Comparison of ENCODE assay signal across 3 worm cellular contexts in genomic region chrX:8608756-8609155, ce11.
TF ChIP-seq lines count a peak whose summit lies in the region.

No protein-coding gene starts in this region.

TF ChIP-seq in whole organism, L1 larva, 84 proteins besides CTCF, POLR2A, EP300 and RAD21 (continued from another document):
- peak; percentile 62 for TF ChIP-seq nhr-19 (GFP tag; conservative IDR thresholded peaks at IDR 0.05; lab: Robert Waterston, UW)
- TF ChIP-seq unc-86 (tag; optimal IDR thresholded peaks at IDR 0.05; lab: Kevin White, UChicago), result no peak
- peak; percentile 54 for TF ChIP-seq nhr-20 (tag; optimal IDR thresholded peaks at IDR 0.05; lab: Kevin White, UChicago)
- peak; percentile 14 for TF ChIP-seq lir-3 (tag; optimal IDR thresholded peaks at IDR 0.05; lab: Kevin White, UChicago; ENCODE audit: poor library complexity)
- TF ChIP-seq ceh-8 (GFP tag; optimal IDR thresholded peaks at IDR 0.05; lab: Kevin White, UChicago), result no peak
- no peak for TF ChIP-seq ama-1 (optimal IDR thresholded peaks at IDR 0.05; lab: Kevin White, UChicago)
- no peak for TF ChIP-seq unc-98 (GFP tag; IDR thresholded peaks at IDR 0.05; lab: Robert Waterston, UW)
- TF ChIP-seq elt-3 (tag; optimal IDR thresholded peaks at IDR 0.05; lab: Kevin White, UChicago), result peak in 2 of 6 experiments; percentile 10
- no peak for TF ChIP-seq mef-2 (tag; optimal IDR thresholded peaks at IDR 0.05; lab: Kevin White, UChicago)
- TF ChIP-seq C04F5.9 (tag; optimal IDR thresholded peaks at IDR 0.05; lab: Kevin White, UChicago), result no peak
- no peak for TF ChIP-seq nhr-11 (tag; optimal IDR thresholded peaks at IDR 0.05; lab: Kevin White, UChicago)
- TF ChIP-seq dpl-1 (GFP tag; optimal IDR thresholded peaks at IDR 0.05; lab: Kevin White, UChicago), result no peak
- TF ChIP-seq lin-15B (tag; optimal IDR thresholded peaks at IDR 0.05; lab: Kevin White, UChicago), result no peak
- TF ChIP-seq tbx-2 (tag; optimal IDR thresholded peaks at IDR 0.05; lab: Kevin White, UChicago), result peak; percentile 44
- TF ChIP-seq ztf-4 (tag; optimal IDR thresholded peaks at IDR 0.05; lab: Kevin White, UChicago), result no peak
- TF ChIP-seq F16B12.6 (tag; optimal IDR thresholded peaks at IDR 0.05; lab: Kevin White, UChicago), result no peak
- no peak for TF ChIP-seq unc-30 (tag; optimal IDR thresholded peaks at IDR 0.05; lab: Kevin White, UChicago)
- TF ChIP-seq ets-5 (GFP tag; IDR thresholded peaks at IDR 0.05; lab: Robert Waterston, UW), result no peak
- peak; percentile 4 for TF ChIP-seq mep-1 (tag; optimal IDR thresholded peaks at IDR 0.05; lab: Kevin White, UChicago)
- no peak for TF ChIP-seq ceh-90 (tag; optimal IDR thresholded peaks at IDR 0.05; lab: Kevin White, UChicago)
- TF ChIP-seq ceh-63 (GFP tag; optimal IDR thresholded peaks at IDR 0.05; lab: Kevin White, UChicago), result no peak
- TF ChIP-seq unc-62 (GFP tag; optimal IDR thresholded peaks at IDR 0.05; lab: Kevin White, UChicago), result no peak
- no peak for TF ChIP-seq pqm-1 (tag; optimal IDR thresholded peaks at IDR 0.05; lab: Kevin White, UChicago)
- TF ChIP-seq mab-9 (GFP tag; IDR thresholded peaks at IDR 0.05; lab: Robert Waterston, UW), result no peak
- TF ChIP-seq mdl-1 (tag; optimal IDR thresholded peaks at IDR 0.05; lab: Kevin White, UChicago), result no peak
- TF ChIP-seq ceh-82 (tag; optimal IDR thresholded peaks at IDR 0.05; lab: Kevin White, UChicago), result peak in 2 of 3 experiments; percentile 11 to 23
- TF ChIP-seq lin-39 (tag; optimal IDR thresholded peaks at IDR 0.05; lab: Kevin White, UChicago), result no peak
- no peak for TF ChIP-seq egl-13 (tag; optimal IDR thresholded peaks at IDR 0.05; lab: Kevin White, UChicago)
- TF ChIP-seq pax-3 (tag; optimal IDR thresholded peaks at IDR 0.05; lab: Kevin White, UChicago), result no peak
- no peak for TF ChIP-seq hpl-2 (GFP tag; optimal IDR thresholded peaks at IDR 0.05; lab: Kevin White, UChicago)
- TF ChIP-seq nhr-85 (tag; lab: Kevin White, UChicago), result peak; percentile 46
- peak; percentile 8 for TF ChIP-seq unc-130 (tag; optimal IDR thresholded peaks at IDR 0.05; lab: Kevin White, UChicago)
- TF ChIP-seq pag-3 (tag; optimal IDR thresholded peaks at IDR 0.05; lab: Kevin White, UChicago; ENCODE audit: borderline replicate concordance, insufficient read depth), result no peak
- TF ChIP-seq elt-2 (tag; optimal IDR thresholded peaks at IDR 0.05; lab: Kevin White, UChicago), result peak; percentile 33
- TF ChIP-seq blmp-1 (tag; optimal IDR thresholded peaks at IDR 0.05; lab: Kevin White, UChicago), result no peak
- TF ChIP-seq vab-15 (tag; optimal IDR thresholded peaks at IDR 0.05; lab: Kevin White, UChicago), result no peak
- no peak for TF ChIP-seq aly-2 (tag; optimal IDR thresholded peaks at IDR 0.05; lab: Kevin White, UChicago)

TF ChIP-seq in whole organism, L4 larva, 104 proteins besides CTCF, POLR2A, EP300 and RAD21 (continued from another document):
- peak; percentile 16 for TF ChIP-seq rbr-2 (tag; optimal IDR thresholded peaks at IDR 0.05; lab: Kevin White, UChicago)
- peak; percentile 5 for TF ChIP-seq spr-1 (tag; optimal IDR thresholded peaks at IDR 0.05; lab: Kevin White, UChicago)
- no peak for TF ChIP-seq lin-39 (tag; optimal IDR thresholded peaks at IDR 0.05; lab: Kevin White, UChicago)
- no peak for TF ChIP-seq F44E2.7 (GFP tag; IDR thresholded peaks at IDR 0.05; lab: Robert Waterston, UW)
- TF ChIP-seq F37D6.2 (tag; optimal IDR thresholded peaks at IDR 0.05; lab: Kevin White, UChicago), result peak; percentile 14
- no peak; the same call in 1 of the 2 replicates for TF ChIP-seq Y48G9A.11 (GFP tag; IDR thresholded peaks at IDR 0.05; lab: Robert Waterston, UW)
- TF ChIP-seq nhr-48 (tag; optimal IDR thresholded peaks at IDR 0.05; lab: Kevin White, UChicago), result no peak
- no peak for TF ChIP-seq D1046.2 (GFP tag; IDR thresholded peaks at IDR 0.05; lab: Robert Waterston, UW)
- no peak for TF ChIP-seq ceh-82 (tag; optimal IDR thresholded peaks at IDR 0.05; lab: Kevin White, UChicago)
- TF ChIP-seq madf-9 (GFP tag; conservative IDR thresholded peaks at IDR 0.05; lab: Robert Waterston, UW), result peak; percentile 75
- peak; percentile 57 for TF ChIP-seq hlh-30 (tag; optimal IDR thresholded peaks at IDR 0.05; lab: Kevin White, UChicago; ENCODE audit: insufficient read depth)
- peak; percentile 40 for TF ChIP-seq mep-1 (tag; optimal IDR thresholded peaks at IDR 0.05; lab: Kevin White, UChicago)
- no peak for TF ChIP-seq snpc-4 (tag; optimal IDR thresholded peaks at IDR 0.05; lab: Kevin White, UChicago)
- TF ChIP-seq lsy-2 (tag; optimal IDR thresholded peaks at IDR 0.05; lab: Kevin White, UChicago), result no peak
- no peak for TF ChIP-seq ctbp-1 (GFP tag; IDR thresholded peaks at IDR 0.05; lab: Robert Waterston, UW)
- peak; percentile 42 for TF ChIP-seq lir-3 (tag; optimal IDR thresholded peaks at IDR 0.05; lab: Kevin White, UChicago)
- no peak for TF ChIP-seq unc-39 (tag; optimal IDR thresholded peaks at IDR 0.05; lab: Kevin White, UChicago)
- peak; percentile 36 for TF ChIP-seq dpl-1 (GFP tag; optimal IDR thresholded peaks at IDR 0.05; lab: Kevin White, UChicago)

TF ChIP-seq in whole organism, young adult, 124 proteins besides CTCF, POLR2A, EP300 and RAD21 (continued from another document):
- TF ChIP-seq F39B2.1 (GFP tag; IDR thresholded peaks at IDR 0.05; lab: Robert Waterston, UW) (no peak), gei-17 (GFP tag; optimal IDR thresholded peaks at IDR 0.05; lab: Kevin White, UChicago) (no peak), mxl-1 (tag; optimal IDR thresholded peaks at IDR 0.05; lab: Kevin White, UChicago) (peak; percentile 53), D2030.7 (GFP tag; IDR thresholded peaks at IDR 0.05; lab: Robert Waterston, UW) (peak; percentile 49; the same call in 1 of the 2 replicates), F52B5.7 (tag; optimal IDR thresholded peaks at IDR 0.05; lab: Kevin White, UChicago) (peak; percentile 16), cebp-2 (GFP tag; IDR thresholded peaks at IDR 0.05; lab: Robert Waterston, UW) (0 out of 2 replicates have a peak, but pooled peaks have one; percentile 67), ceh-79 (tag; optimal IDR thresholded peaks at IDR 0.05; lab: Kevin White, UChicago) (no peak), ccch-3 (GFP tag; optimal IDR thresholded peaks at IDR 0.05; lab: Kevin White, UChicago) (no peak), F57C9.4 (tag; optimal IDR thresholded peaks at IDR 0.05; lab: Kevin White, UChicago) (no peak), let-526 (GFP tag; IDR thresholded peaks at IDR 0.05; lab: Robert Waterston, UW) (peak; percentile 73), sdz-38 (tag; optimal IDR thresholded peaks at IDR 0.05; lab: Kevin White, UChicago) (no peak), akir-1 (GFP tag; optimal IDR thresholded peaks at IDR 0.05; lab: Kevin White, UChicago) (no peak), nhr-179 (tag; optimal IDR thresholded peaks at IDR 0.05; lab: Kevin White, UChicago) (peak; percentile 7), Y67H2A.10 (GFP tag; conservative IDR thresholded peaks at IDR 0.05; lab: Robert Waterston, UW) (no peak; the same call in 1 of the 2 replicates), rcor-1 (GFP tag; IDR thresholded peaks at IDR 0.05; lab: Robert Waterston, UW) (0 out of 2 replicates have a peak, but pooled peaks have one; percentile 20), unc-62 (GFP tag; optimal IDR thresholded peaks at IDR 0.05; lab: Kevin White, UChicago) (no peak), egrh-3 (GFP tag; IDR thresholded peaks at IDR 0.05; lab: Robert Waterston, UW) (no peak), snpc-1.1 (tag; optimal IDR thresholded peaks at IDR 0.05; lab: Kevin White, UChicago; ENCODE audit: insufficient read depth) (peak; percentile 32), cebp-1 (GFP tag; IDR thresholded peaks at IDR 0.05; lab: Robert Waterston, UW) (no peak), cebp-1 (tag; optimal IDR thresholded peaks at IDR 0.05; lab: Kevin White, UChicago) (no peak), nfya-2 (GFP tag; IDR thresholded peaks at IDR 0.05; lab: Robert Waterston, UW) (no peak), aptf-3 (GFP tag; IDR thresholded peaks at IDR 0.05; lab: Robert Waterston, UW) (no peak), F55B11.4 (tag; optimal IDR thresholded peaks at IDR 0.05; lab: Kevin White, UChicago; ENCODE audit: borderline replicate concordance, insufficient read depth) (no peak), dox-1 (GFP tag; IDR thresholded peaks at IDR 0.05; lab: Robert Waterston, UW) (no peak), snpc-1.3 (tag; optimal IDR thresholded peaks at IDR 0.05; lab: Kevin White, UChicago; ENCODE audit: insufficient read depth) (peak; percentile 38), attf-5 (GFP tag; optimal IDR thresholded peaks at IDR 0.05; lab: Kevin White, UChicago) (peak; percentile 2), sea-2 (GFP tag; IDR thresholded peaks at IDR 0.05; lab: Robert Waterston, UW) (no peak), hlh-26 (GFP tag; conservative IDR thresholded peaks at IDR 0.05; lab: Robert Waterston, UW) (no peak), somi-1 (GFP tag; optimal IDR thresholded peaks at IDR 0.05; lab: Kevin White, UChicago) (peak; percentile 69), mel-28 (tag; optimal IDR thresholded peaks at IDR 0.05; lab: Kevin White, UChicago; ENCODE audit: borderline replicate concordance) (no peak), ceh-58 (GFP tag; IDR thresholded peaks at IDR 0.05; lab: Robert Waterston, UW) (peak; percentile 77; the same call in 1 of the 2 replicates), hlh-12 (tag; optimal IDR thresholded peaks at IDR 0.05; lab: Kevin White, UChicago) (no peak), ama-1 (optimal IDR thresholded peaks at IDR 0.05; lab: Kevin White, UChicago) (no peak), ama-1 (GFP tag; optimal IDR thresholded peaks at IDR 0.05; lab: Kevin White, UChicago) (peak in 1 of 2 experiments; percentile 67), ztf-18 (tag; optimal IDR thresholded peaks at IDR 0.05; lab: Kevin White, UChicago) (peak; percentile 55), B0019.2 (GFP tag; conservative IDR thresholded peaks at IDR 0.05; lab: Robert Waterston, UW) (no peak), ztf-3 (GFP tag; optimal IDR thresholded peaks at IDR 0.05; lab: Kevin White, UChicago) (no peak), nhr-27 (tag; optimal IDR thresholded peaks at IDR 0.05; lab: Kevin White, UChicago) (no peak), madf-10 (tag; optimal IDR thresholded peaks at IDR 0.05; lab: Kevin White, UChicago) (no peak)
